Fruit fly (Drosophila melanogaster): Measurements from ENCODE around the gene CG15572.

Gene CG15572

DNA sequence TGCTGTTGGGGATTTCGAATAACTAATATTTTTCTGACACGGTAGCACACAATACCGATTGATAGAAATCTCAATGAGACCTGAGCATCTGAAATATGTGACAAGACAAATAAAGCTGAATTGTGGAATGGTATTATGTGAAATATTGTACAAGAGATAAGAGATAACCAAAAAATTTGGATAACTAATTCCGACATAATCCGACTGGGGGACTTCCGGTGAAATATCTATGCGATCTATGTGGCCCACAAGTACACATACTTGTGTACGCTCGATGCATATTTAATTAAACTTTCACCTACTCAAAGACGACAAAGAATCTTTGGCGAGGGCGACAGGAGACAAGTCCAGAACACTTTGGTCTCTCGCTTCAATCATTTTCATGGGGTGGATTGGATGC is 15.8 kb upstream of the CG15572 start, which contains the start of gene CG15576:
CG15576 (minus strand) TSS at position 101 of the 400 bp plus-strand sequence.
- TF ChIP-seq CG16779 (tag; optimal IDR thresholded peaks at IDR 0.05) (no peak), Sox15 (GFP tag; optimal IDR thresholded peaks at IDR 0.05) (no peak), CG4318 (GFP tag; optimal IDR thresholded peaks at IDR 0.05) (no peak), CG8319 (GFP tag; optimal IDR thresholded peaks at IDR 0.05) (no peak), Met (GFP tag; optimal IDR thresholded peaks at IDR 0.05) (no peak), Lpt (GFP tag; optimal IDR thresholded peaks at IDR 0.05) (no peak), fd59A (GFP tag; optimal IDR thresholded peaks at IDR 0.05) (no peak), CG6808 (GFP tag; optimal IDR thresholded peaks at IDR 0.05) (no peak), spab (GFP tag; optimal IDR thresholded peaks at IDR 0.05) (no peak)

DNA sequence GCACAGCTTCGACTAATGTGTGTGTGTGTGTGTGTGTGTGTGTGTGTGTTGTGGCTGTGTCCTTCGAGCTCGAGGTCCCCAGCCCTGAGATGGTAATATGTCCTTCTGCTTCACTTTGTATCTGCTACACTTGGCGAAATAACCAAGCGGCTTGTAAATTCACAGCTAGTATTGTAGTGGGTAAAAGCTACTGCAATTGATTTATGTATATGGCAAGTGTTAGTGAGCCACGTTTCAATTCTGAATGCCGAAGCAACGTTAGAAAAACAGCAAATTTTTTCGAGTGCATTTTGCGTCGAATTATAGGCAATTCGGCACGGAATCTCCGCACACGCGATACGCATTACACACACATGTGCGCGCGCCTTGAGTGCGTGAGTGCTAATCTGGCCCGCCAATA is 5.8 kb upstream of the CG15572 start:
- TF ChIP-seq acj6 (GFP tag; optimal IDR thresholded peaks at IDR 0.05) (peak; percentile 27), cyc (GFP tag; optimal IDR thresholded peaks at IDR 0.05) (peak; percentile 47), CG8319 (GFP tag; optimal IDR thresholded peaks at IDR 0.05) (no peak), CG6792 (GFP tag; optimal IDR thresholded peaks at IDR 0.05) (peak; percentile 34), CG1621 (tag; optimal IDR thresholded peaks at IDR 0.05) (peak; percentile 39), topi (GFP tag; optimal IDR thresholded peaks at IDR 0.05) (peak; percentile 36), salr (GFP tag; optimal IDR thresholded peaks at IDR 0.05) (no peak), dsx (GFP tag; optimal IDR thresholded peaks at IDR 0.05; ENCODE audit: poor library complexity, severe bottlenecking) (peak; percentile 55), CG6808 (GFP tag; optimal IDR thresholded peaks at IDR 0.05) (peak; percentile 34), eg (GFP tag; IDR thresholded peaks at IDR 0.05) (peak; percentile 62; the same call in 2 of the 3 replicates), spab (GFP tag; optimal IDR thresholded peaks at IDR 0.05) (peak; percentile 12), svp (GFP tag) (peak; percentile 66), Eip93F (GFP tag; optimal IDR thresholded peaks at IDR 0.05) (no peak), CG10669 (GFP tag; optimal IDR thresholded peaks at IDR 0.05) (peak; percentile 43), Hr39 (GFP tag; optimal IDR thresholded peaks at IDR 0.05) (peak; percentile 55), lz (GFP tag; optimal IDR thresholded peaks at IDR 0.05) (peak; percentile 45), fkh (GFP tag; optimal IDR thresholded peaks at IDR 0.05) (no peak), CG3032 (tag; optimal IDR thresholded peaks at IDR 0.05) (peak; percentile 39), CG7368 (GFP tag; optimal IDR thresholded peaks at IDR 0.05) (peak; percentile 39), Sox102F (GFP tag; optimal IDR thresholded peaks at IDR 0.05) (peak; percentile 20), Ets96B (tag; optimal IDR thresholded peaks at IDR 0.05) (peak; percentile 42), CG11902 (GFP tag; optimal IDR thresholded peaks at IDR 0.05) (peak; percentile 0), CG11294 (GFP tag; IDR thresholded peaks at IDR 0.05) (no peak), fd85E (GFP tag; optimal IDR thresholded peaks at IDR 0.05) (no peak), CG3919 (GFP tag; optimal IDR thresholded peaks at IDR 0.05) (peak; percentile 52), CG32006 (GFP tag; optimal IDR thresholded peaks at IDR 0.05) (peak; percentile 56), Smox (GFP tag; optimal IDR thresholded peaks at IDR 0.05) (peak; percentile 36), net (GFP tag; optimal IDR thresholded peaks at IDR 0.05) (peak; percentile 17), Hr38 (GFP tag; optimal IDR thresholded peaks at IDR 0.05) (no peak), CG6854 (GFP tag; optimal IDR thresholded peaks at IDR 0.05) (no peak), CG8632 (GFP tag; optimal IDR thresholded peaks at IDR 0.05) (no peak), CG11762 (GFP tag; optimal IDR thresholded peaks at IDR 0.05; ENCODE audit: insufficient read depth) (no peak), Gug (GFP tag; IDR thresholded peaks at IDR 0.05) (0 out of 2 replicates have a peak, but pooled peaks have one; percentile 24), CG9139 (GFP tag; optimal IDR thresholded peaks at IDR 0.05) (no peak), CG31627 (GFP tag; optimal IDR thresholded peaks at IDR 0.05) (peak; percentile 47), CG6276 (GFP tag; optimal IDR thresholded peaks at IDR 0.05) (no peak), CG10631 (GFP tag; optimal IDR thresholded peaks at IDR 0.05) (peak; percentile 30), esn (GFP tag; optimal IDR thresholded peaks at IDR 0.05) (peak; percentile 36), vri (GFP tag; optimal IDR thresholded peaks at IDR 0.05) (no peak), CG4318 (GFP tag; optimal IDR thresholded peaks at IDR 0.05) (peak; percentile 46), Sox15 (GFP tag; optimal IDR thresholded peaks at IDR 0.05) (peak; percentile 14), fd59A (GFP tag; optimal IDR thresholded peaks at IDR 0.05) (no peak), CG16779 (tag; optimal IDR thresholded peaks at IDR 0.05) (no peak), Eip75B (GFP tag; optimal IDR thresholded peaks at IDR 0.05) (peak; percentile 22), Sox14 (GFP tag; optimal IDR thresholded peaks at IDR 0.05) (peak; percentile 10), Lpt (GFP tag; optimal IDR thresholded peaks at IDR 0.05) (no peak), ss (GFP tag; optimal IDR thresholded peaks at IDR 0.05) (peak; percentile 31 to 76)

Measured in whole organism, prepupa.